Worm (Caenorhabditis elegans): Measurements from ENCODE around the gene srd-63.

Gene srd-63

ce11 chrV:16393728-16394127, at the start of gene srd-63:
Gene srd-63 (minus strand): TSS chrV:16393828.
- TF ChIP-seq egl-18 (GFP tag; IDR thresholded peaks at IDR 0.05), result no peak
- no peak for TF ChIP-seq let-607 (tag; optimal IDR thresholded peaks at IDR 0.05)
- no peak for TF ChIP-seq lin-35 (GFP tag; optimal IDR thresholded peaks at IDR 0.05)

DNA sequence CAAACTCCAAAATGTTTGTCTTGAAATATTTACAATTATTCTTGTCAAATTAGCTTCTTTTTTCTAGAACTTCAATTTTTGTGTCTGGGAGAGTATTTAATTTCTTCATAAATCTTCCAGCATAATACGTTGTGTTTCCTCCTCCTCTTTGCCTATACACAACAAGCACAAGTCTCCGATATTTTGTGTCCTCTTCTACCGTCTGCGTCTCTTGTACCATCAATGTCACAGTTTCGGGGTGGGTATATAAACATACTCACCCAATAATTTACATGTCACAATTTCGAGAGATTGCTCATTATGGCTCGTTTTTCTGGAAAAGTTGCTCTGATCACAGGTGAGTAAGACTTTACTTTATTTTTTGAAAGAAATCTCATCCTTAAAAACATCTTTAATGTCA, 43.9 kb upstream of the srd-63 start, which contains the start of gene F26D2.15:
Gene F26D2.15 (plus strand): TSS at position 301 of the 400 bp plus-strand sequence.
- TF ChIP-seq snpc-3.4 (tag; optimal IDR thresholded peaks at IDR 0.05) (no peak), pha-4 (tag; optimal IDR thresholded peaks at IDR 0.05) (no peak)

ce11 chrV:16435510-16435909, 41.9 kb upstream of the srd-63 start, which contains the start of the genes F26D2.13 and F26D2.14:
Gene F26D2.13 (minus strand): TSS chrV:16435610.
Gene F26D2.14 (plus strand): TSS chrV:16435855.
- TF ChIP-seq attf-3 (GFP tag; conservative IDR thresholded peaks at IDR 0.05), result no peak
- TF ChIP-seq nhr-27 (tag; optimal IDR thresholded peaks at IDR 0.05), result no peak

DNA sequence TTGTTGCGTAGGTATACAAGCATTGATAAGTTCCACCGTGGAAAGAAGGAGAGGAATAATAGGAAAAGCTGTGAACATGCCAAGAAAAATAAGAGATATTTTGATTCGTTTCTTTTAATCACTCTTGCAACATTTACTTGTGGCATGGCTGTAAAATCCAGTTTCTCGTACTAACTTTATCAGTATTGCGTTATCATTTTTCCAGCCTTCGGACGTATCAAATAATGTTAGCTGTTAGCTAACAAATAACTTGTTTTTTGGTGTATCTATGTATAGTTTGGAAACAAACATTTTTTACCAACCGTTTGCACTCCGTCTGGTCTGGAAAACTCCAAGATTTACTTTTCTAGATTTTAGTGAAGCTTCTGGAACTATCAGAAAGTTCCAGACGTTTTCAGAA, 39.8 kb upstream of the srd-63 start, which contains the start of gene clec-234:
Gene clec-234 (minus strand): TSS at position 101 of the 400 bp plus-strand sequence.
- no peak for TF ChIP-seq hlh-26 (GFP tag; conservative IDR thresholded peaks at IDR 0.05)
- no peak for TF ChIP-seq hlh-12 (tag; optimal IDR thresholded peaks at IDR 0.05)
- TF ChIP-seq attf-6 (GFP tag; IDR thresholded peaks at IDR 0.05), result no peak
- no peak for TF ChIP-seq ztf-22 (GFP tag; optimal IDR thresholded peaks at IDR 0.05)
- TF ChIP-seq hmg-20 (GFP tag; IDR thresholded peaks at IDR 0.05), result no peak

- no peak for TF ChIP-seq madf-8 (GFP tag; conservative IDR thresholded peaks at IDR 0.05)
- no peak for TF ChIP-seq attf-5 (GFP tag; optimal IDR thresholded peaks at IDR 0.05)
- TF ChIP-seq C06A6.2 (GFP tag; conservative IDR thresholded peaks at IDR 0.05), result no peak
- no peak for TF ChIP-seq F57A8.1 (GFP tag; optimal IDR thresholded peaks at IDR 0.05)
- no peak for TF ChIP-seq hsf-1 (GFP tag; IDR thresholded peaks at IDR 0.05)
- no peak for TF ChIP-seq rec-8 (tag; optimal IDR thresholded peaks at IDR 0.05)
Measured at ce11 chrV:16429940-16430339, 36.3 kb upstream of the srd-63 start, which contains the start of gene str-73. Gene str-73 (plus strand): TSS chrV:16430240.

DNA sequence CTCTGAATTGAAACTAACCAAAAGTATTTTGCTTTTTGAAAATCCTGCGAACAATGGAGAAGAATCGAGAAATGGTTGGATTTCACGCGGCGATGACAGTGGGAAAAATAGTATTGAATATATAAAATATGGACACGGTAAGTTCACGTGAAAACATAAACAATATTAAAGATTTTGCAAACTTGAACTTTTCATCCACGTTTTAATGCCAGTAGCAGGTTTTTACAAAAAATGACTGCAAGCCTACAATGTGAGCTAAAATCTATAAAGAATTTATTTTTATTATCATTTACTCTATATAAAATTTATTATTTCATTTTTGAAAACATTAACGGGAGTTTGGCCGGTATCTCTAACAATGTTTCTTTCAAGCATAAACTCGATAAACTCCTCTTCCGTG, 35.9 kb upstream of the srd-63 start, which contains the start of gene F26D2.10:
Gene F26D2.10 (minus strand): TSS at position 101 of the 400 bp plus-strand sequence.
- no peak for TF ChIP-seq hsf-1 (GFP tag; IDR thresholded peaks at IDR 0.05)
- TF ChIP-seq let-607 (tag; optimal IDR thresholded peaks at IDR 0.05), result no peak
- TF ChIP-seq ztf-18 (tag; optimal IDR thresholded peaks at IDR 0.05), result no peak
- TF ChIP-seq zim-3 (tag; optimal IDR thresholded peaks at IDR 0.05), result no peak

DNA sequence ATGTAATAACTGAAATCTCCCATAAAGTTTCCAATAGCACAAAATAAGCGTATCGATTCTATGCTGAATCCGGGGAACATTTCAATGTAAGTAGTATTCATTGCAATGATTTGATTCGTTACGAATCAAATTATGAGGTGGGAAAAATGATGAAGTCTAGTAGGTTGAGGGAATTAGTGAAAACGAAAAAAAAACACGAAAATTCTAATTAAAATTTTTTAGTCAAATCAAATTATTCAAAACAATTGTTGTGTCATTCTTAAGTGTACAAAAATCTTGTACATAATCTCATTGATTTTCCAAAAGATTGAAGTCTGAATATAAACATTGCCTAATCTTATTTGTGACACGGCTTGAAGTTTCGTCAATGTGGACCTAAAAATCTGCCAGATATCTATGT, 30.8 kb upstream of the srd-63 start, which contains the start of gene srw-29:
Gene srw-29 (minus strand): TSS at position 101 of the 400 bp plus-strand sequence.
- TF ChIP-seq madf-10 (tag; optimal IDR thresholded peaks at IDR 0.05) (no peak), tbp1 (GFP tag; optimal IDR thresholded peaks at IDR 0.05) (no peak), repo-1 (tag; optimal IDR thresholded peaks at IDR 0.05) (no peak), fkh-3 (tag; optimal IDR thresholded peaks at IDR 0.05) (no peak), zfh-2 (GFP tag; conservative IDR thresholded peaks at IDR 0.05) (no peak), pbrm-1 (GFP tag; IDR thresholded peaks at IDR 0.05) (no peak), aptf-3 (GFP tag; IDR thresholded peaks at IDR 0.05) (no peak), ceh-79 (tag; optimal IDR thresholded peaks at IDR 0.05) (no peak), F10E7.11 (tag; optimal IDR thresholded peaks at IDR 0.05) (no peak), ztf-3 (GFP tag; optimal IDR thresholded peaks at IDR 0.05) (no peak), dox-1 (GFP tag; IDR thresholded peaks at IDR 0.05) (no peak), hsf-1 (GFP tag; IDR thresholded peaks at IDR 0.05) (no peak), xnd-1 (tag; optimal IDR thresholded peaks at IDR 0.05) (no peak), ztf-22 (GFP tag; optimal IDR thresholded peaks at IDR 0.05) (no peak), F55B11.4 (tag; optimal IDR thresholded peaks at IDR 0.05; ENCODE audit: borderline replicate concordance, insufficient read depth) (no peak), egl-18 (GFP tag; IDR thresholded peaks at IDR 0.05) (no peak), nhr-120 (GFP tag; IDR thresholded peaks at IDR 0.05) (no peak), nfyb-1 (GFP tag; IDR thresholded peaks at IDR 0.05) (no peak), snpc-1.1 (tag; optimal IDR thresholded peaks at IDR 0.05; ENCODE audit: insufficient read depth) (no peak)
